Worm (Caenorhabditis elegans): ENCODE results near the gene T28A8.3.

ce11 chrIII:13502513-13502912, 3.3 kb upstream of the T28A8.3 start, which contains the start of gene T28A8.8:
- TF ChIP-seq zag-1 (tag; optimal IDR thresholded peaks at IDR 0.05), result no peak
- TF ChIP-seq daf-12 (tag; optimal IDR thresholded peaks at IDR 0.05), result no peak
- TF ChIP-seq nhr-28 (tag; optimal IDR thresholded peaks at IDR 0.05), result no peak
- TF ChIP-seq unc-62 (GFP tag; optimal IDR thresholded peaks at IDR 0.05), result no peak
- TF ChIP-seq tbx-2 (tag; optimal IDR thresholded peaks at IDR 0.05), result no peak
- TF ChIP-seq ceh-16 (tag; optimal IDR thresholded peaks at IDR 0.05), result no peak
- TF ChIP-seq jun-1 (tag; optimal IDR thresholded peaks at IDR 0.05), result no peak
- no peak for TF ChIP-seq ztf-11 (tag; optimal IDR thresholded peaks at IDR 0.05)
- TF ChIP-seq ceh-9 (tag; optimal IDR thresholded peaks at IDR 0.05), result no peak
- no peak for TF ChIP-seq R02D3.7 (tag; optimal IDR thresholded peaks at IDR 0.05)
- TF ChIP-seq elt-3 (tag; optimal IDR thresholded peaks at IDR 0.05), result no peak
- no peak for TF ChIP-seq lin-15B (tag; optimal IDR thresholded peaks at IDR 0.05)
